Worm (Caenorhabditis elegans): Measurements from ENCODE around the gene K04D7.6.

DNA sequence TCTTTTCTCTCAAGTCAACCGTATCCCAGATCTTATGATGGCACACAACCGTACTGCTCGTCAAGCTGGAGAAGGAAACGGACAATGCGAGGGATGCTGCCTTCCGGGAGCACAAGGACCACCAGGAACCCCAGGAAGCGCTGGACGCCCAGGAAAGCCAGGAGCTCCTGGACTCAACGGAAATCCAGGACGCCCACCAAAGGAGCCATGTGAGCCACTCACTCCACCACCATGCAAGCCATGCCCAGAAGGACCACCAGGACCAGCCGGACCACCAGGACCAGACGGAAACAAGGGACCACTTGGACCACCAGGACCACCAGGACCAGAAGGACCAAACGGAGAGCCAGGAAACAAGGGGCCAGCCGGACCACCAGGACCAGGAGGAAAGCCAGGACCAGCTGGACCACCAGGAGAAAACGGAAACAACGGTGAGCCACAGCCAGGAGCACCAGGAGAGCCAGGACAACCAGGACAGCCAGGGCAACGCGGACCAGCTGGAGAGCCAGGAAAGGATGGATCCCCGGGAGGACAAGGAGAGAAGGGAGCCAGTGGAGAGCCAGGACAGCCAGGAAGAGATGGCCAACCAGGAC lies 10.7 kb upstream of the K04D7.6 start:
- TF ChIP-seq tab-1 (GFP tag; IDR thresholded peaks at IDR 0.05) = no peak
- TF ChIP-seq ref-1 (GFP tag; conservative IDR thresholded peaks at IDR 0.05) = no peak
- no peak for TF ChIP-seq flt-1 (GFP tag; IDR thresholded peaks at IDR 0.05)
- no peak for TF ChIP-seq klf-2 (GFP tag; conservative IDR thresholded peaks at IDR 0.05)
- no peak for TF ChIP-seq ztf-23 (GFP tag; IDR thresholded peaks at IDR 0.05)
- no peak for TF ChIP-seq T22C8.4 (GFP tag; IDR thresholded peaks at IDR 0.05)
- no peak for TF ChIP-seq cog-1 (tag; optimal IDR thresholded peaks at IDR 0.05)
- no peak for TF ChIP-seq ztf-29 (GFP tag; IDR thresholded peaks at IDR 0.05)

Data from whole organism, midembryonic.